Fruit fly (Drosophila melanogaster) S2 (cell line): ENCODE measurements around the gene CG15373.

Source experiments
- CG8478 ChIP-seq: fragments of >200 bp; optimal IDR thresholded peaks from 2 replicates; lab custom pipeline; 2018
- CTCF ChIP-seq, 2 experiments: fragments of >200 bp; optimal IDR thresholded peaks; 2 replicates each; lab custom pipeline; 2018

CG15373 gene

dm6 chrX:18083528-18084365 lies 40.0 kb downstream of the CG15373 start:
- TF ChIP-seq CG8478 (lab: Kevin White, UChicago), result no peak
- no peak for TF ChIP-seq CTCF (optimal IDR thresholded peaks at IDR 0.05; lab: Kevin White, UChicago)

dm6 chrX:18084614-18085469 lies 41.1 kb downstream of the CG15373 start:
- TF ChIP-seq CG8478 (lab: Kevin White, UChicago), result no peak

dm6 chrX:18085470-18085797 lies 41.6 kb downstream of the CG15373 start, which contains the start of gene Ada3:
TSS of gene Ada3 (plus strand) at chrX:18085761.
- TF ChIP-seq CTCF (optimal IDR thresholded peaks at IDR 0.05; lab: Kevin White, UChicago) (no peak), CG8478 (lab: Kevin White, UChicago) (no peak)

dm6 chrX:18088432-18088831 lies 44.6 kb downstream of the CG15373 start, which contains the start of gene CG7536:
TSS of gene CG7536 (minus strand) at chrX:18088532.
- TF ChIP-seq CTCF (optimal IDR thresholded peaks at IDR 0.05; lab: Kevin White, UChicago) (no peak), CG8478 (lab: Kevin White, UChicago) (no peak)

- TF ChIP-seq CTCF (optimal IDR thresholded peaks at IDR 0.05; lab: Kevin White, UChicago) (no peak), CG8478 (lab: Kevin White, UChicago) (no peak)
Observed at dm6 chrX:18090333-18090732, 46.5 kb downstream of the CG15373 start, which contains the start of gene Swt1. TSS of gene Swt1 (minus strand) at chrX:18090509.

- TF ChIP-seq CG8478 (lab: Kevin White, UChicago) (no peak), CTCF (optimal IDR thresholded peaks at IDR 0.05; lab: Kevin White, UChicago) (no peak)
Observed at dm6 chrX:18091159-18091676, 47.4 kb downstream of the CG15373 start, which contains the start of gene scu. TSS of gene scu (plus strand) at chrX:18091259.

- TF ChIP-seq CG8478 (lab: Kevin White, UChicago) (no peak), CTCF (optimal IDR thresholded peaks at IDR 0.05; lab: Kevin White, UChicago) (no peak)
Observed at dm6 chrX:18092126-18092525, 48.3 kb downstream of the CG15373 start.

dm6 chrX:18092810-18093222 lies 49.0 kb downstream of the CG15373 start, which contains the start of gene RhoGAP16F:
TSS of gene RhoGAP16F (plus strand) at chrX:18093145.
- TF ChIP-seq CG8478 (lab: Kevin White, UChicago), result no peak
- TF ChIP-seq CTCF (optimal IDR thresholded peaks at IDR 0.05; lab: Kevin White, UChicago), result no peak

- TF ChIP-seq CTCF (optimal IDR thresholded peaks at IDR 0.05; lab: Kevin White, UChicago) (no peak), CG8478 (lab: Kevin White, UChicago) (no peak)
Observed at dm6 chrX:18094130-18094529, 50.3 kb downstream of the CG15373 start.

- no peak for TF ChIP-seq CG8478 (lab: Kevin White, UChicago)
- TF ChIP-seq CTCF (optimal IDR thresholded peaks at IDR 0.05; lab: Kevin White, UChicago), result no peak
Observed at dm6 chrX:18094747-18095352, 51.1 kb downstream of the CG15373 start.
